Worm (Caenorhabditis elegans): ENCODE results near the gene pmk-1.

Gene pmk-1

DNA sequence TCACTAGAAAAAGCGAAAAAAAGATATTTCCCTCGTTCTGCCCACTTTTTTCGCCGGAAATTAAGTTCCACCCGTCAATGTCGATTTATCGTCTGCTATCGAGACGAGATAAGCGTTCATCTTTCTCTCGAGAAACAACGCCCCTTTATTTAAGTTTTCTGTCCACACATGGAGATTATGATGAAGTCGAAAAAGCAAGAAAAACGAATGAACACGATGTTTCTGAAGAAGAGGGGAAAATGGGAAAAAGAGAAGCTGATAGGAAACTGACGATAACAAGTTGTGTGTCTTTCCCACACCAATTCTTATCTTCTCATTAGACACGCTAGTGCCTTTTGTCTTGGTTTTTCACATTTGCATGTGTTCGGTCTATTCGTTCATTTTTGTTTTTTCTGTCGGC lies 26.2 kb downstream of the pmk-1 start (continued):
- peak; percentile 63 for TF ChIP-seq dmd-6 (GFP tag; IDR thresholded peaks at IDR 0.05)
- TF ChIP-seq daf-8 (GFP tag; IDR thresholded peaks at IDR 0.05) = no peak
- TF ChIP-seq nhr-25 (tag; optimal IDR thresholded peaks at IDR 0.05; ENCODE audit: borderline replicate concordance, insufficient read depth) = no peak
- no peak for TF ChIP-seq aly-2 (tag; optimal IDR thresholded peaks at IDR 0.05)
- TF ChIP-seq dve-1 (tag; optimal IDR thresholded peaks at IDR 0.05; ENCODE audit: insufficient read depth) = peak; percentile 52
- TF ChIP-seq zfp-2 (tag; optimal IDR thresholded peaks at IDR 0.05) = no peak
- no peak for TF ChIP-seq ztf-11 (tag; optimal IDR thresholded peaks at IDR 0.05)
- no peak for TF ChIP-seq mes-2 (tag; optimal IDR thresholded peaks at IDR 0.05; ENCODE audit: poor library complexity, severe bottlenecking)
- no peak for TF ChIP-seq lin-15B (tag; optimal IDR thresholded peaks at IDR 0.05)
- no peak for TF ChIP-seq gei-8 (GFP tag; optimal IDR thresholded peaks at IDR 0.05)
- TF ChIP-seq fos-1 (tag; optimal IDR thresholded peaks at IDR 0.05) = no peak
- TF ChIP-seq dmd-9 (GFP tag; IDR thresholded peaks at IDR 0.05) = no peak
- no peak for TF ChIP-seq pha-4 (GFP tag; IDR thresholded peaks at IDR 0.05)
- TF ChIP-seq pha-4 (tag; optimal IDR thresholded peaks at IDR 0.05) = no peak
- TF ChIP-seq unc-62 (GFP tag; optimal IDR thresholded peaks at IDR 0.05 in 1 of 2) = no peak
- no peak for TF ChIP-seq unc-62 (tag; optimal IDR thresholded peaks at IDR 0.05)
- TF ChIP-seq lim-7 (GFP tag; IDR thresholded peaks at IDR 0.05) = no peak
- TF ChIP-seq nhr-48 (tag; optimal IDR thresholded peaks at IDR 0.05) = peak; percentile 30
- no peak for TF ChIP-seq daf-12 (tag; optimal IDR thresholded peaks at IDR 0.05)
- TF ChIP-seq lin-13 (GFP tag; optimal IDR thresholded peaks at IDR 0.05) = no peak
- peak; percentile 62 for TF ChIP-seq mxl-3 (GFP tag; optimal IDR thresholded peaks at IDR 0.05)
- TF ChIP-seq lin-39 (tag; optimal IDR thresholded peaks at IDR 0.05) = no peak
- no peak for TF ChIP-seq daf-16 (GFP tag; optimal IDR thresholded peaks at IDR 0.05)
- TF ChIP-seq daf-16 (tag; optimal IDR thresholded peaks at IDR 0.05) = peak; percentile 34
- TF ChIP-seq T26A8.4 (GFP tag; IDR thresholded peaks at IDR 0.05) = no peak
- TF ChIP-seq lin-1 (GFP tag; IDR thresholded peaks at IDR 0.05) = peak; percentile 71; the same call in 1 of the 2 replicates
- no peak for TF ChIP-seq hif-1 (tag; optimal IDR thresholded peaks at IDR 0.05)
- TF ChIP-seq ZK546.5 (tag; optimal IDR thresholded peaks at IDR 0.05) = no peak
- TF ChIP-seq unc-39 (tag; optimal IDR thresholded peaks at IDR 0.05) = no peak
- TF ChIP-seq Y48G9A.11 (GFP tag; IDR thresholded peaks at IDR 0.05) = no peak
- no peak for TF ChIP-seq zag-1 (tag; optimal IDR thresholded peaks at IDR 0.05)
- no peak for TF ChIP-seq madf-9 (GFP tag; conservative IDR thresholded peaks at IDR 0.05)
- TF ChIP-seq madf-5 (GFP tag; IDR thresholded peaks at IDR 0.05) = no peak

- peak in 1 of 2 experiments; percentile 82 for TF ChIP-seq unc-62 (GFP tag; optimal IDR thresholded peaks at IDR 0.05 in 1 of 2)
- no peak for TF ChIP-seq unc-62 (tag; optimal IDR thresholded peaks at IDR 0.05)
- no peak for TF ChIP-seq saeg-2 (GFP tag; IDR thresholded peaks at IDR 0.05)
- peak; percentile 2 for TF ChIP-seq aha-1 (tag)
- no peak for TF ChIP-seq nhr-102 (tag; optimal IDR thresholded peaks at IDR 0.05)
- TF ChIP-seq ceh-32 (tag; optimal IDR thresholded peaks at IDR 0.05; ENCODE audit: poor library complexity) = no peak
- TF ChIP-seq Y105C5A.15 (GFP tag; IDR thresholded peaks at IDR 0.05) = no peak
- no peak for TF ChIP-seq ceh-82 (tag; optimal IDR thresholded peaks at IDR 0.05)
Observed at ce11 chrIV:8175686-8176532, 27.3 kb downstream of the pmk-1 start, which contains the start of gene pct-1. TSS of gene pct-1 (plus strand) at chrIV:8176482.

All from whole organism, L4 larva.